Worm (Caenorhabditis elegans) whole organism, L2 larva: Measurements from ENCODE around the gene F37B4.15.

ENCODE experiments used
- C34F6.9 ChIP-seq: fragments of 150-350 bp; optimal IDR thresholded peaks from 2 replicates; lab custom pipeline; 2014; ENCODE audit warnings: missing biosample characterization, missing genetic modification characterization
- R02D3.7 ChIP-seq: fragments of 150-350 bp; optimal IDR thresholded peaks from 2 replicates; lab custom pipeline; 2014; ENCODE audit warnings: missing biosample characterization, missing genetic modification characterization
- Y55F3AM.14 ChIP-seq: fragments of 200-800 bp; sonication (Bioruptor generic); optimal IDR thresholded peaks from 2 replicates; lab custom pipeline; 2018; ENCODE audit warnings: mild to moderate bottlenecking, missing genetic modification characterization, missing compliant biosample characterization
- ZK546.5 ChIP-seq: sonication (generic microtip); optimal IDR thresholded peaks from 2 replicates; lab custom pipeline; 2017; ENCODE audit warnings: missing biosample characterization, missing genetic modification characterization
- alr-1 ChIP-seq: fragments of 150-350 bp; optimal IDR thresholded peaks from 2 replicates; lab custom pipeline; 2014; ENCODE audit warnings: missing biosample characterization, missing genetic modification characterization
- aly-2 ChIP-seq: fragments of 150-350 bp; optimal IDR thresholded peaks from 2 replicates; lab custom pipeline; 2014; ENCODE audit warnings: missing biosample characterization, missing genetic modification characterization
- ama-1 ChIP-seq: fragments of 150-350 bp; optimal IDR thresholded peaks from 2 replicates; lab custom pipeline; 2018; ENCODE audit warnings: inconsistent platforms
- blmp-1 ChIP-seq: sonication (generic microtip); optimal IDR thresholded peaks from 2 replicates; lab custom pipeline; 2017; ENCODE audit warnings: missing genetic modification characterization, mild to moderate bottlenecking, missing compliant biosample characterization, antibody characterized with exemption, moderate library complexity; ENCODE audit not compliant: insufficient read depth
- ceh-16 ChIP-seq: fragments of 150-350 bp; optimal IDR thresholded peaks from 2 replicates; lab custom pipeline; 2014; ENCODE audit warnings: missing biosample characterization, missing genetic modification characterization
- crh-2 ChIP-seq: sonication (generic microtip); optimal IDR thresholded peaks from 2 replicates; lab custom pipeline; 2017; ENCODE audit warnings: missing biosample characterization, missing genetic modification characterization
- dmd-4 ChIP-seq: sonication (generic microtip); optimal IDR thresholded peaks from 2 replicates; lab custom pipeline; 2017; ENCODE audit warnings: missing biosample characterization, missing genetic modification characterization
- egl-27 ChIP-seq: sonication (generic microtip); optimal IDR thresholded peaks from 3 replicates; lab custom pipeline; 2017; ENCODE audit warnings: missing biosample characterization, missing genetic modification reagents, missing genetic modification characterization
- elt-3 ChIP-seq: sonication (generic microtip); optimal IDR thresholded peaks from 2 replicates; lab custom pipeline; 2017; ENCODE audit warnings: missing biosample characterization, missing genetic modification characterization
- fos-1 ChIP-seq: fragments of 150-350 bp; optimal IDR thresholded peaks from 2 replicates; lab custom pipeline; 2014; ENCODE audit warnings: missing biosample characterization, missing genetic modification characterization
- gmeb-1 ChIP-seq: fragments of 150-350 bp; optimal IDR thresholded peaks from 2 replicates; lab custom pipeline; 2014; ENCODE audit warnings: missing biosample characterization, missing genetic modification characterization
- lin-11 ChIP-seq: fragments of 150-350 bp; sonication (generic microtip); optimal IDR thresholded peaks from 2 replicates; lab custom pipeline; 2014; ENCODE audit warnings: missing biosample characterization, missing genetic modification characterization, inconsistent platforms, mixed read lengths
- lin-13 ChIP-seq: fragments of 150-350 bp; optimal IDR thresholded peaks from 2 replicates; lab custom pipeline; 2014; ENCODE audit warnings: missing biosample characterization, missing genetic modification reagents, missing genetic modification characterization
- mab-5 ChIP-seq: fragments of 150-350 bp; optimal IDR thresholded peaks from 2 replicates; lab custom pipeline; 2014; ENCODE audit warnings: missing biosample characterization, missing genetic modification characterization
- nhr-12 ChIP-seq: fragments of 150-350 bp; optimal IDR thresholded peaks from 2 replicates; lab custom pipeline; 2014; ENCODE audit warnings: missing biosample characterization, missing genetic modification characterization
- nhr-129 ChIP-seq: fragments of 150-350 bp; optimal IDR thresholded peaks from 2 replicates; lab custom pipeline; 2014; ENCODE audit warnings: missing biosample characterization, missing genetic modification characterization
- nhr-21 ChIP-seq: fragments of 150-350 bp; optimal IDR thresholded peaks from 2 replicates; lab custom pipeline; 2014; ENCODE audit warnings: missing biosample characterization, missing genetic modification characterization
- nhr-23 ChIP-seq: fragments of 150-350 bp; optimal IDR thresholded peaks from 2 replicates; lab custom pipeline; 2014; ENCODE audit warnings: missing biosample characterization, missing genetic modification reagents, missing genetic modification characterization
- nhr-237 ChIP-seq: fragments of 150-350 bp; optimal IDR thresholded peaks from 2 replicates; lab custom pipeline; 2014; ENCODE audit warnings: missing biosample characterization, missing genetic modification characterization
- nhr-25 ChIP-seq: fragments of 150-350 bp; sonication (generic microtip); optimal IDR thresholded peaks from 3 replicates; lab custom pipeline; 2014; ENCODE audit warnings: missing biosample characterization, missing genetic modification characterization
- nhr-6 ChIP-seq: fragments of 150-350 bp; optimal IDR thresholded peaks from 2 replicates; lab custom pipeline; 2014; ENCODE audit warnings: missing biosample characterization, missing genetic modification characterization
- nhr-77 ChIP-seq: fragments of 150-350 bp; optimal IDR thresholded peaks from 2 replicates; lab custom pipeline; 2014; ENCODE audit warnings: missing biosample characterization, missing genetic modification characterization
- peb-1 ChIP-seq: fragments of 150-350 bp; optimal IDR thresholded peaks from 2 replicates; lab custom pipeline; 2014; ENCODE audit warnings: missing biosample characterization, missing genetic modification characterization
- sem-4 ChIP-seq: fragments of 150-350 bp; optimal IDR thresholded peaks from 2 replicates; lab custom pipeline; 2014; ENCODE audit warnings: missing biosample characterization, missing genetic modification reagents, missing genetic modification characterization
- skn-1 ChIP-seq: sonication (generic microtip); optimal IDR thresholded peaks from 2 replicates; lab custom pipeline; 2017; ENCODE audit warnings: missing biosample characterization, missing genetic modification characterization
- sma-3 ChIP-seq: sonication (generic microtip); optimal IDR thresholded peaks from 2 replicates; lab custom pipeline; 2016; ENCODE audit warnings: missing genetic modification reagents, missing genetic modification characterization, missing compliant biosample characterization
- sma-9 ChIP-seq, 2 experiments: fragments of 150-350 bp in 1 of 2; sonication (generic microtip) in 1 of 2; optimal IDR thresholded peaks; 2 replicates each; lab custom pipeline; 2014 to 2016; ENCODE audit warnings: missing genetic modification characterization in 2 of 2, mild to moderate bottlenecking in 1 of 2, missing biosample characterization in 1 of 2, missing compliant biosample characterization in 1 of 2, missing genetic modification reagents in 1 of 2, moderate library complexity in 1 of 2
- snpc-4 ChIP-seq: fragments of 150-350 bp; optimal IDR thresholded peaks from 2 replicates; lab custom pipeline; 2014; ENCODE audit warnings: missing biosample characterization, missing genetic modification characterization
- unc-39 ChIP-seq: fragments of 150-350 bp; optimal IDR thresholded peaks from 2 replicates; lab custom pipeline; 2014; ENCODE audit warnings: missing biosample characterization, missing genetic modification characterization
- unc-55 ChIP-seq: fragments of 150-350 bp; sonication (generic microtip); optimal IDR thresholded peaks from 3 replicates; lab custom pipeline; 2014; ENCODE audit warnings: missing biosample characterization, missing genetic modification reagents, missing genetic modification characterization
- unc-62 ChIP-seq: fragments of 150-350 bp; optimal IDR thresholded peaks from 2 replicates; lab custom pipeline; 2014; ENCODE audit warnings: missing biosample characterization, missing genetic modification reagents, missing genetic modification characterization
- zag-1 ChIP-seq: fragments of 150-350 bp; optimal IDR thresholded peaks from 2 replicates; lab custom pipeline; 2014; ENCODE audit warnings: missing biosample characterization, missing genetic modification characterization
- ztf-11 ChIP-seq: sonication (generic microtip); optimal IDR thresholded peaks from 2 replicates; lab custom pipeline; 2017; ENCODE audit warnings: missing biosample characterization, missing genetic modification characterization

F37B4.15 gene

DNA sequence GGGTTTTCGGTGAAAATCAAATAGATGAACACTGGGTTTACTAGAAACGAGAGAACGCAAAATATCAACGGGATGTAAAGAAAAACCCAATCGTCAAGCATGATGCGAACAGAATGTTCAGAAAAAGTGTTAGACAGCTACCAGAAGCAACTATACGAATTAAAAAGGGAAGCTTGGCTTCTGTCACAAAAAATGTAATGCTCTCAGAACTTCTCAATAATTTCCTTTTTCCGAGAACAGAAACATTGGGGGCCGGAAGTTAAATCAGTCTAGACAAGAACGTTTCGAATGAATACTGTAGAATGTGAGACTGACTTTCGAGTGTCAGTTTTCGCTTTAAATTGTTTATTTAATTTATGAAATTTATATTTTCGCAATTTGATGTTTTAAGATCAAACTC lies 32.3 kb upstream of the F37B4.15 start, which contains the start of gene srj-54:
srj-54 (minus strand) TSS at position 101 of the 400 bp plus-strand sequence.
- TF ChIP-seq gmeb-1 (tag; lab: Kevin White, UChicago) = no peak
- no peak for TF ChIP-seq skn-1 (tag; lab: Kevin White, UChicago)
- TF ChIP-seq nhr-237 (tag; lab: Kevin White, UChicago) = no peak
- TF ChIP-seq blmp-1 = no peak
- no peak for TF ChIP-seq lin-11
- TF ChIP-seq ztf-11 (tag; lab: Kevin White, UChicago) = no peak
- no peak for TF ChIP-seq Y55F3AM.14 (GFP tag; lab: Kevin White, UChicago)
- TF ChIP-seq ceh-16 (tag; lab: Kevin White, UChicago) = no peak
- TF ChIP-seq fos-1 (tag; lab: Kevin White, UChicago) = no peak
- TF ChIP-seq nhr-129 = no peak
- TF ChIP-seq ZK546.5 (tag; lab: Kevin White, UChicago) = no peak
- TF ChIP-seq R02D3.7 (tag; lab: Kevin White, UChicago) = no peak

DNA sequence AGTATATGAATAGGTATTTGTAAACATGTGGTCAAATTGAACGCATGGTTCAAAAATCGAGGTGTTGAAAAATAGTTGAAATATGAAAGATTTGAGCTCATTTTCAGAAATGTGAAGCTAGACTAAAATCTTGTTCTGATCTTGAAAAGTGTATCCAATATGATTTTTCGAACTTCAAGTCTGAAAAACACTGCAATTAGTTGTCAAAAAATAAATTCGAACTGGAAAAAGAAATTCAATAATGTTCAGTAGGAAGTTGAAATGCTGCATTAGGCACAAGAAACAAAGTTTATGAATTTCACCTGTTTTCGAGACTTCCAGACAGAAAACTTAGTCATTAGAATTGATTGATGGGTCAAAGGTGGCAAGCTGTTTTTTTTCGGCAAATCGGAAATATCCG lies 30.5 kb upstream of the F37B4.15 start, which contains the start of gene srh-270:
srh-270 (minus strand) TSS at position 101 of the 400 bp plus-strand sequence.
- no peak for TF ChIP-seq nhr-129
- no peak for TF ChIP-seq skn-1 (tag; lab: Kevin White, UChicago)
- TF ChIP-seq sem-4 (tag; lab: Kevin White, UChicago) = no peak
- no peak for TF ChIP-seq C34F6.9
- TF ChIP-seq ztf-11 (tag; lab: Kevin White, UChicago) = no peak
- TF ChIP-seq, all 48 proteins: peak for 0

DNA sequence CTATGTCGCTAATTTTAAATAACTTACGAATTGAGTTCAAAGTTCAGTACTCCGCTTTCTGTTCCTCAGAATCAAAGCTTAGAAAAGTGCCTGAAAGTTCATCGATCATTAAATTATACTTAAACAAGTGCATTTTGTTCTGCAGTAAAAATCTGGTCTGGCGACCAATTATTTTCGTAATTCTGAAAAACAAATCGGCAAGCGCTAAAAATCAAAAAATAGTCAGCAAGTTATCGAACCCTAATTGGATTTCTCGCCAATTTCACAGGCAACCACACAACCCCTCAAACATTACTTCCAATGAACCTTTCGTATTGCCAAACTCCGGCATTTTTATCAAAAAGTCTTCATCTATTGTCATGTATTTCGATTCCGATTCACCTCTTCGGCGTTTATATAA lies 29.0 kb upstream of the F37B4.15 start, which contains the start of gene srh-272:
srh-272 (plus strand) TSS at position 301 of the 400 bp plus-strand sequence.
- TF ChIP-seq ztf-11 (tag; lab: Kevin White, UChicago) = no peak
- no peak for TF ChIP-seq peb-1 (tag; lab: Kevin White, UChicago)
- TF ChIP-seq fos-1 (tag; lab: Kevin White, UChicago) = no peak
- TF ChIP-seq nhr-12 (tag; lab: Kevin White, UChicago) = no peak
- no peak for TF ChIP-seq unc-62 (GFP tag; lab: Kevin White, UChicago)
- TF ChIP-seq unc-39 (tag; lab: Kevin White, UChicago) = no peak
- TF ChIP-seq nhr-77 (tag; lab: Kevin White, UChicago) = no peak
- no peak for TF ChIP-seq egl-27
- no peak for TF ChIP-seq zag-1 (tag; lab: Kevin White, UChicago)
- TF ChIP-seq lin-11 = no peak
- TF ChIP-seq ceh-16 (tag; lab: Kevin White, UChicago) = no peak
- no peak for TF ChIP-seq aly-2
- no peak for TF ChIP-seq lin-13 (GFP tag; lab: Kevin White, UChicago)
- no peak for TF ChIP-seq unc-55 (GFP tag; lab: Kevin White, UChicago)
- TF ChIP-seq nhr-25 (tag; lab: Kevin White, UChicago) = no peak
- no peak for TF ChIP-seq sma-3 (GFP tag; lab: Kevin White, UChicago)
- no peak for TF ChIP-seq crh-2 (tag; lab: Kevin White, UChicago)

DNA sequence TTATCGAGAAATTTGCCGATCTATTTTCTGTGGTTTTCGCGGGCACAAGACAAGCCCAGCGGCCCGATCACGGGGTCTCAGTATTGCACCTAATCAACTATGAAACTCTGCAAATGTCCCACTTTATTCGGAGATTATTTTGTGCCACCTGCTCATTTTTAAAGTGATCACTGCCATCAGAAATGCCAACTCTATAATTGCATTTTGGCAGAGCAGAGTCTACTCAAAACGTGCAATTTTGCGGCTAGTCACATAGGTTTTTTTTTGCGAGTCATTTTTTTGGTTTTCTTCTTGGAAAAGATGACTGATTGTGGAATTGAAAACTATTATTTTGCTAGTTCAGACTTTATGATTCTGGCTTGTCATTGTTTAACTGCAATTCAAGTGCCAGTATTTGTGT lies 27.1 kb upstream of the F37B4.15 start, which contains the start of gene srh-240:
srh-240 (plus strand) TSS at position 301 of the 400 bp plus-strand sequence.
- TF ChIP-seq aly-2 = no peak
- TF ChIP-seq C34F6.9 = no peak
- no peak for TF ChIP-seq sma-9 (GFP tag; optimal IDR thresholded peaks at IDR 0.05; lab: Kevin White, UChicago)
- no peak for TF ChIP-seq sma-9 (tag; optimal IDR thresholded peaks at IDR 0.05; lab: Kevin White, UChicago)
- no peak for TF ChIP-seq peb-1 (tag; lab: Kevin White, UChicago)
- TF ChIP-seq mab-5 (tag; lab: Kevin White, UChicago) = no peak
- no peak for TF ChIP-seq nhr-12 (tag; lab: Kevin White, UChicago)
- no peak for TF ChIP-seq nhr-6 (tag; lab: Kevin White, UChicago)
- TF ChIP-seq alr-1 (tag; lab: Kevin White, UChicago) = no peak
- TF ChIP-seq ama-1 (lab: Kevin White, UChicago) = no peak
- TF ChIP-seq nhr-237 (tag; lab: Kevin White, UChicago) = no peak
- no peak for TF ChIP-seq nhr-21 (tag; lab: Kevin White, UChicago)
- no peak for TF ChIP-seq dmd-4 (tag; lab: Kevin White, UChicago)
- no peak for TF ChIP-seq nhr-25 (tag; lab: Kevin White, UChicago)
- TF ChIP-seq snpc-4 (tag; lab: Kevin White, UChicago) = no peak
- no peak for TF ChIP-seq elt-3
- no peak for TF ChIP-seq nhr-129
- TF ChIP-seq nhr-23 (tag; lab: Kevin White, UChicago) = no peak
- TF ChIP-seq lin-11 = no peak
- no peak for TF ChIP-seq zag-1 (tag; lab: Kevin White, UChicago)
